Fruit fly (Drosophila melanogaster): ENCODE data around the gene CG32573.

CG32573 gene

dm6 chrX:16691440-16691839 is 40.3 kb downstream of the CG32573 start (continued):
- TF ChIP-seq CG15336 (GFP tag; IDR thresholded peaks at IDR 0.05) = peak; percentile 88
- TF ChIP-seq dac (GFP tag; optimal IDR thresholded peaks at IDR 0.05) = peak; percentile 68
- TF ChIP-seq Hr39 (GFP tag; optimal IDR thresholded peaks at IDR 0.05) = peak; percentile 81
- TF ChIP-seq cyc (GFP tag; optimal IDR thresholded peaks at IDR 0.05) = peak; percentile 72
- peak; percentile 93 for TF ChIP-seq Eip78C (GFP tag)
- peak; percentile 79 for TF ChIP-seq pdm3 (GFP tag; optimal IDR thresholded peaks at IDR 0.05)
- peak; percentile 34 for TF ChIP-seq spab (GFP tag; optimal IDR thresholded peaks at IDR 0.05)
- TF ChIP-seq topi (GFP tag; optimal IDR thresholded peaks at IDR 0.05) = peak; percentile 73
- peak; percentile 94 for TF ChIP-seq eg (GFP tag; IDR thresholded peaks at IDR 0.05)
- peak; percentile 56 for TF ChIP-seq Ets21C (GFP tag; optimal IDR thresholded peaks at IDR 0.05)
- TF ChIP-seq CG6276 (GFP tag; optimal IDR thresholded peaks at IDR 0.05) = peak; percentile 79
- peak; percentile 80 for TF ChIP-seq CG31627 (GFP tag; optimal IDR thresholded peaks at IDR 0.05)

DNA sequence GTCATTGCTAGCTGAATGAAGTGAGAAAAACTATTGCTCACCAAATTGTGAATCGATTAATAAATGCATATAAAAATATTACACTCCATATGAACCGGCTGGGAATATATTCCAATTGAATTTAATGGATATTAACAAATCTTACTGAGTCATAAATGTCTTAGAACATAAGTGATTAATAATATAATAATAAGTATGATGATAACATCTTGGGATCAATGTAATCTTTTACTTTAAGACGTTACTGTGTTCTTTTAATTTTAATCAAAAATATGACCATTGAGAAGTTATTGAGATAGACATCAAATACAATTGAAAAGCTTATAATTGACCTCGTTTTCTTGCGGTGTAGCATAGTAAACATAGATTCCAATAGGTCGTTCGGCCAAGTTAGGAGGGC is 41.1 kb downstream of the CG32573 start:
- TF ChIP-seq CG6163 (GFP tag; IDR thresholded peaks at IDR 0.05) = no peak
- no peak for TF ChIP-seq CG8319 (GFP tag; optimal IDR thresholded peaks at IDR 0.05)
- peak; percentile 43 for TF ChIP-seq CG32006 (GFP tag; optimal IDR thresholded peaks at IDR 0.05)
- no peak for TF ChIP-seq CG10669 (GFP tag; optimal IDR thresholded peaks at IDR 0.05)
- TF ChIP-seq Lpt (GFP tag; optimal IDR thresholded peaks at IDR 0.05) = peak; percentile 7
- TF ChIP-seq Eip78C (GFP tag) = peak; percentile 9
- no peak for TF ChIP-seq cyc (GFP tag; optimal IDR thresholded peaks at IDR 0.05)
- TF ChIP-seq fkh (GFP tag; optimal IDR thresholded peaks at IDR 0.05) = peak; percentile 42

dm6 chrX:16693805-16694387 is 42.7 kb downstream of the CG32573 start:
- TF ChIP-seq Blimp-1 (GFP tag; optimal IDR thresholded peaks at IDR 0.05) (no peak), CG11762 (GFP tag; optimal IDR thresholded peaks at IDR 0.05; ENCODE audit: insufficient read depth) (no peak), CG7368 (GFP tag; optimal IDR thresholded peaks at IDR 0.05) (no peak), Sox15 (GFP tag; optimal IDR thresholded peaks at IDR 0.05) (no peak), net (GFP tag; optimal IDR thresholded peaks at IDR 0.05) (no peak), fd59A (GFP tag; optimal IDR thresholded peaks at IDR 0.05) (no peak), Eip93F (GFP tag; optimal IDR thresholded peaks at IDR 0.05) (no peak), Gug (GFP tag; IDR thresholded peaks at IDR 0.05) (no peak), CG8632 (GFP tag; optimal IDR thresholded peaks at IDR 0.05) (no peak), svp (GFP tag) (no peak), CG6808 (GFP tag; optimal IDR thresholded peaks at IDR 0.05) (no peak)

dm6 chrX:16694477-16694876 is 43.3 kb downstream of the CG32573 start:
- peak; percentile 53 for TF ChIP-seq Eip78C (GFP tag)
- no peak for TF ChIP-seq CG9139 (GFP tag; optimal IDR thresholded peaks at IDR 0.05)
- TF ChIP-seq achi (GFP tag; optimal IDR thresholded peaks at IDR 0.05) = peak; percentile 19
- no peak for TF ChIP-seq pdm3 (GFP tag; optimal IDR thresholded peaks at IDR 0.05)
- no peak for TF ChIP-seq CG16779 (tag; optimal IDR thresholded peaks at IDR 0.05)
- no peak for TF ChIP-seq Hr39 (GFP tag; optimal IDR thresholded peaks at IDR 0.05)
- TF ChIP-seq Ets96B (tag; optimal IDR thresholded peaks at IDR 0.05) = no peak
- no peak for TF ChIP-seq CG6163 (GFP tag; IDR thresholded peaks at IDR 0.05)
- TF ChIP-seq eg (GFP tag; IDR thresholded peaks at IDR 0.05) = peak; percentile 31; the same call in 1 of the 3 replicates
- no peak for TF ChIP-seq CG4318 (GFP tag; optimal IDR thresholded peaks at IDR 0.05)
- TF ChIP-seq dac (GFP tag; optimal IDR thresholded peaks at IDR 0.05) = no peak
- peak; percentile 4 for TF ChIP-seq Lpt (GFP tag; optimal IDR thresholded peaks at IDR 0.05)
- no peak for TF ChIP-seq Hr38 (GFP tag; optimal IDR thresholded peaks at IDR 0.05)
- TF ChIP-seq svp (GFP tag) = peak; percentile 36
- TF ChIP-seq fkh (GFP tag; optimal IDR thresholded peaks at IDR 0.05) = peak; percentile 5

Data from whole organism, prepupa.